Fruit fly (Drosophila melanogaster) whole organism, adult: ENCODE results near the gene CG12679.

Experiments
- CG12768 ChIP-seq: fragments of 200-800 bp; sonication (Bioruptor generic); optimal IDR thresholded peaks from 2 replicates; lab custom pipeline; 2017; ENCODE audit warnings: missing biosample characterization, missing genetic modification characterization, mild to moderate bottlenecking, moderate library complexity, missing genetic modification reagents
- CG7045 ChIP-seq: fragments of 200-800 bp; sonication (Bioruptor generic); optimal IDR thresholded peaks from 2 replicates; lab custom pipeline; 2017; ENCODE audit warnings: missing biosample characterization, mild to moderate bottlenecking, missing genetic modification characterization
- Hr96 ChIP-seq: fragments of 200-800 bp; sonication (Bioruptor generic); optimal IDR thresholded peaks from 2 replicates; lab custom pipeline; 2016; ENCODE audit warnings: missing biosample characterization, missing genetic modification characterization
- Mnt ChIP-seq: fragments of 200-800 bp; sonication (Bioruptor generic); optimal IDR thresholded peaks from 2 replicates; lab custom pipeline; 2016; ENCODE audit warnings: missing biosample characterization, mild to moderate bottlenecking, missing genetic modification characterization
- kay ChIP-seq: fragments of 200-800 bp; sonication (Bioruptor generic); peaks from one replicate; lab custom pipeline; 2016; ENCODE audit warnings: missing biosample characterization, missing genetic modification characterization, borderline replicate concordance
- pad ChIP-seq: fragments of 200-800 bp; sonication (Bioruptor generic); optimal IDR thresholded peaks from 3 replicates; lab custom pipeline; 2017; ENCODE audit warnings: missing biosample characterization, missing genetic modification characterization, mild to moderate bottlenecking, moderate library complexity, missing genetic modification reagents
- toe ChIP-seq: fragments of 200-800 bp; sonication (Bioruptor generic); optimal IDR thresholded peaks from 2 replicates; lab custom pipeline; 2016; ENCODE audit warnings: missing biosample characterization, missing genetic modification characterization

- TF ChIP-seq Hr96 (GFP tag; lab: Kevin White, UChicago) (no peak), Mnt (no peak), CG12768 (GFP tag; lab: Kevin White, UChicago) (no peak), toe (no peak), CG7045 (GFP tag; lab: Kevin White, UChicago) (no peak), pad (GFP tag; lab: Kevin White, UChicago) (no peak), kay (GFP tag; lab: Kevin White, UChicago) (no peak)
These were observed 43.0 kb upstream of the CG12679 start, which contains the start of gene Obp19d for dm6 chrX:20419313-20419712.
